Fruit fly (Drosophila melanogaster) whole organism, embryonic: ENCODE data around the gene Pink1.

Source experiments
- Atf3 ChIP-seq: fragments of 200-800 bp; sonication (Bioruptor generic); optimal IDR thresholded peaks from 3 replicates; lab custom pipeline; 2016; ENCODE audit warnings: missing biosample characterization, missing genetic modification characterization
- CG10267 ChIP-seq: fragments of 200-800 bp; sonication (Bioruptor generic); optimal IDR thresholded peaks from 2 replicates; lab custom pipeline; 2018; ENCODE audit warnings: missing biosample characterization, mild to moderate bottlenecking, missing genetic modification characterization, moderate library complexity
- CG12659 ChIP-seq: fragments of 200-800 bp; sonication (Bioruptor generic); optimal IDR thresholded peaks from 3 replicates; lab custom pipeline; 2017; ENCODE audit warnings: mild to moderate bottlenecking, missing biosample characterization, missing genetic modification reagents, missing genetic modification characterization
- CG15514 ChIP-seq: fragments of 200-800 bp; sonication (Bioruptor generic); optimal IDR thresholded peaks from 3 replicates; lab custom pipeline; 2017; ENCODE audit warnings: missing biosample characterization, missing genetic modification characterization, mild to moderate bottlenecking, moderate library complexity, missing genetic modification reagents
- CG16815 ChIP-seq: fragments of 200-800 bp; sonication (Bioruptor generic); optimal IDR thresholded peaks from 3 replicates; lab custom pipeline; 2017; ENCODE audit warnings: missing biosample characterization, mild to moderate bottlenecking, missing genetic modification characterization
- CG16863 ChIP-seq: fragments of 200-800 bp; sonication (Bioruptor generic); optimal IDR thresholded peaks from 3 replicates; lab custom pipeline; 2016; ENCODE audit warnings: missing biosample characterization, missing genetic modification characterization
- CG17186 ChIP-seq: fragments of 200-800 bp; sonication (Bioruptor generic); optimal IDR thresholded peaks from 3 replicates; lab custom pipeline; 2017; ENCODE audit warnings: missing biosample characterization, missing genetic modification reagents, missing genetic modification characterization
- CG18262 ChIP-seq: fragments of 200-800 bp; optimal IDR thresholded peaks from 3 replicates; lab custom pipeline; 2019; ENCODE audit warnings: missing biosample characterization, mild to moderate bottlenecking, missing genetic modification characterization, moderate library complexity
- CG2120 ChIP-seq: fragments of 200-800 bp; sonication (Bioruptor generic); optimal IDR thresholded peaks from 3 replicates; lab custom pipeline; 2016; ENCODE audit warnings: missing biosample characterization, missing genetic modification characterization
- CG2712 ChIP-seq: fragments of 200-800 bp; optimal IDR thresholded peaks from 3 replicates; lab custom pipeline; 2019; ENCODE audit warnings: missing biosample characterization, mild to moderate bottlenecking, missing genetic modification characterization, moderate library complexity
- CG31365 ChIP-seq: fragments of 200-800 bp; sonication (Bioruptor generic); optimal IDR thresholded peaks from 2 replicates; lab custom pipeline; 2018; ENCODE audit warnings: missing biosample characterization, mild to moderate bottlenecking, missing genetic modification characterization
- CG3281 ChIP-seq: fragments of 200-800 bp; sonication (Bioruptor generic); optimal IDR thresholded peaks from 3 replicates; lab custom pipeline; 2017; ENCODE audit warnings: missing biosample characterization, mild to moderate bottlenecking, missing genetic modification characterization
- CG34376 ChIP-seq: fragments of 200-800 bp; sonication (Bioruptor generic); optimal IDR thresholded peaks from 2 replicates; lab custom pipeline; 2018; ENCODE audit warnings: missing biosample characterization, mild to moderate bottlenecking, missing genetic modification characterization
- CG34422 ChIP-seq: fragments of 200-800 bp; sonication (Bioruptor generic); IDR thresholded peaks from 3 replicates; pipeline ENCODE4 v1.3.6; 2022; ENCODE audit warnings: missing biosample characterization, missing genetic modification characterization
- CG4328 ChIP-seq: fragments of 200-800 bp; sonication (Bioruptor generic); optimal IDR thresholded peaks from 3 replicates; lab custom pipeline; 2017; ENCODE audit warnings: missing biosample characterization, missing genetic modification reagents, missing genetic modification characterization
- CG6813 ChIP-seq: fragments of 200-800 bp; sonication (Bioruptor generic); optimal IDR thresholded peaks from 2 replicates; lab custom pipeline; 2017; ENCODE audit warnings: missing biosample characterization, missing genetic modification characterization, mild to moderate bottlenecking, moderate library complexity, missing genetic modification reagents
- CG7556 ChIP-seq: fragments of 200-800 bp; sonication (Bioruptor generic); optimal IDR thresholded peaks from 2 replicates; lab custom pipeline; 2017; ENCODE audit warnings: missing biosample characterization, mild to moderate bottlenecking, missing genetic modification characterization
- CG7839 ChIP-seq: fragments of 200-800 bp; sonication (Bioruptor generic); optimal IDR thresholded peaks from 3 replicates; lab custom pipeline; 2018; ENCODE audit warnings: missing biosample characterization, mild to moderate bottlenecking, missing genetic modification characterization, moderate library complexity
- CG9727 ChIP-seq: fragments of 200-800 bp; sonication (Bioruptor generic); optimal IDR thresholded peaks from 3 replicates; lab custom pipeline; 2017; ENCODE audit warnings: missing biosample characterization, mild to moderate bottlenecking, missing genetic modification characterization
- CG9817 ChIP-seq: fragments of 200-800 bp; sonication (Bioruptor generic); optimal IDR thresholded peaks from 2 replicates; lab custom pipeline; 2018; ENCODE audit warnings: missing biosample characterization, mild to moderate bottlenecking, missing genetic modification characterization, moderate library complexity
- CrebB ChIP-seq: fragments of 200-800 bp; sonication (Bioruptor generic); optimal IDR thresholded peaks from 3 replicates; lab custom pipeline; 2018; ENCODE audit warnings: missing biosample characterization, mild to moderate bottlenecking, missing genetic modification characterization
- Doc3 ChIP-seq: fragments of 200-800 bp; sonication (Bioruptor generic); IDR thresholded peaks from 3 replicates; pipeline ENCODE4 v1.3.6; 2022; ENCODE audit warnings: missing biosample characterization, missing genetic modification characterization; ENCODE audit not compliant: partially characterized antibody
- E2f1 ChIP-seq: fragments of 200-800 bp; sonication (Bioruptor generic); IDR thresholded peaks from 2 replicates; pipeline ENCODE4 v1.3.6; 2022; ENCODE audit warnings: missing biosample characterization, missing genetic modification characterization
- Ets65A ChIP-seq: fragments of 200-800 bp; sonication (Bioruptor generic); peaks from one replicate; lab custom pipeline; 2016; ENCODE audit warnings: missing biosample characterization, missing genetic modification characterization
- H2.0 ChIP-seq: fragments of 200-800 bp; sonication (Bioruptor generic); IDR thresholded peaks from 2 replicates; pipeline ENCODE4 v1.3.6; 2022; ENCODE audit warnings: missing biosample characterization, missing genetic modification characterization
- HLH54F ChIP-seq: fragments of 200-800 bp; sonication (Bioruptor generic); optimal IDR thresholded peaks from 3 replicates; lab custom pipeline; 2016; ENCODE audit warnings: missing biosample characterization, missing genetic modification characterization
- MBD-R2 ChIP-seq: fragments of 200-800 bp; sonication (Bioruptor generic); IDR thresholded peaks from 2 replicates; pipeline ENCODE4 v1.3.6; 2022; ENCODE audit warnings: missing biosample characterization, missing genetic modification characterization
- Meics ChIP-seq: fragments of 200-800 bp; sonication (Bioruptor generic); optimal IDR thresholded peaks from 2 replicates; lab custom pipeline; 2017; ENCODE audit warnings: missing biosample characterization, mild to moderate bottlenecking, missing genetic modification characterization
- Ptx1 ChIP-seq: fragments of 200-800 bp; sonication (Bioruptor generic); IDR thresholded peaks from 2 replicates; pipeline ENCODE4 v1.3.6; 2022; ENCODE audit warnings: missing biosample characterization, missing genetic modification characterization
- Sin3A ChIP-seq: fragments of >200 bp; optimal IDR thresholded peaks from 2 replicates; lab custom pipeline; 2018
- Trl ChIP-seq, 3 experiments: fragments of >200 bp in 2 of 3; fragments of 200-800 bp in 1 of 3; sonication (Bioruptor generic) in 1 of 3; optimal IDR thresholded peaks; 2 replicates in 1 of 3; 3 replicates in 2 of 3; lab custom pipeline; 2016 to 2017; ENCODE audit warnings: missing biosample characterization in 1 of 3, missing genetic modification characterization in 1 of 3
- Xrp1 ChIP-seq: fragments of 200-800 bp; sonication (Bioruptor generic); IDR thresholded peaks from 2 replicates; pipeline ENCODE4 v1.3.6; 2022; ENCODE audit warnings: missing biosample characterization, missing genetic modification characterization
- ac ChIP-seq: fragments of 200-800 bp; sonication (Bioruptor generic); optimal IDR thresholded peaks from 3 replicates; lab custom pipeline; 2017; ENCODE audit warnings: missing biosample characterization, mild to moderate bottlenecking, missing genetic modification characterization
- bowl ChIP-seq: fragments of 200-800 bp; sonication (Bioruptor generic); IDR thresholded peaks from 2 replicates; pipeline ENCODE4 v1.3.6; 2022; ENCODE audit warnings: missing biosample characterization, missing genetic modification characterization
- btn ChIP-seq: fragments of 200-800 bp; sonication (Bioruptor generic); optimal IDR thresholded peaks from 2 replicates; lab custom pipeline; 2016; ENCODE audit warnings: missing biosample characterization, missing genetic modification characterization
- dimm ChIP-seq: fragments of 200-800 bp; sonication (Bioruptor generic); IDR thresholded peaks from 2 replicates; pipeline ENCODE4 v1.3.6; 2022; ENCODE audit warnings: missing biosample characterization, missing genetic modification characterization
- fd64A ChIP-seq: fragments of 200-800 bp; sonication (Bioruptor generic); optimal IDR thresholded peaks from 3 replicates; lab custom pipeline; 2018; ENCODE audit warnings: missing biosample characterization, mild to moderate bottlenecking, missing genetic modification characterization
- gcm ChIP-seq: fragments of 200-800 bp; sonication (Bioruptor generic); optimal IDR thresholded peaks from 2 replicates; lab custom pipeline; 2019; ENCODE audit warnings: missing biosample characterization, mild to moderate bottlenecking, missing genetic modification characterization, moderate library complexity
- gsb-n ChIP-seq: fragments of 200-800 bp; sonication (Bioruptor generic); optimal IDR thresholded peaks from 3 replicates; lab custom pipeline; 2018; ENCODE audit warnings: missing biosample characterization, mild to moderate bottlenecking, missing genetic modification characterization
- ind ChIP-seq: fragments of 200-800 bp; sonication (Bioruptor generic); optimal IDR thresholded peaks from 3 replicates; lab custom pipeline; 2016; ENCODE audit warnings: missing biosample characterization, missing genetic modification characterization
- kni ChIP-seq: fragments of 200-800 bp; sonication (Bioruptor generic); optimal IDR thresholded peaks from 3 replicates; lab custom pipeline; 2017; ENCODE audit warnings: mild to moderate bottlenecking, missing biosample characterization, missing genetic modification reagents, missing genetic modification characterization
- lab ChIP-seq: fragments of 200-800 bp; sonication (Bioruptor generic); optimal IDR thresholded peaks from 3 replicates; lab custom pipeline; 2017; ENCODE audit warnings: missing biosample characterization, missing genetic modification characterization, mild to moderate bottlenecking, moderate library complexity, missing genetic modification reagents
- luna ChIP-seq: fragments of 200-800 bp; sonication (Bioruptor generic); optimal IDR thresholded peaks from 2 replicates; lab custom pipeline; 2016; ENCODE audit warnings: missing biosample characterization, missing genetic modification characterization
- mirr ChIP-seq: fragments of 200-800 bp; sonication (Bioruptor generic); optimal IDR thresholded peaks from 3 replicates; lab custom pipeline; 2018; ENCODE audit warnings: missing biosample characterization, mild to moderate bottlenecking, missing genetic modification characterization
- nau ChIP-seq: fragments of 200-800 bp; sonication (Bioruptor generic); optimal IDR thresholded peaks from 3 replicates; lab custom pipeline; 2017; ENCODE audit warnings: missing biosample characterization, mild to moderate bottlenecking, missing genetic modification characterization, missing genetic modification reagents
- pb ChIP-seq: fragments of 200-800 bp; sonication (Bioruptor generic); optimal IDR thresholded peaks from 3 replicates; lab custom pipeline; 2016; ENCODE audit warnings: missing biosample characterization, missing genetic modification characterization
- pho ChIP-seq: fragments of 200-800 bp; sonication (Bioruptor generic); optimal IDR thresholded peaks from 2 replicates; lab custom pipeline; 2016; ENCODE audit warnings: missing biosample characterization, missing genetic modification characterization
- salm ChIP-seq: fragments of 200-800 bp; sonication (Bioruptor generic); optimal IDR thresholded peaks from 2 replicates; lab custom pipeline; 2018; ENCODE audit warnings: missing biosample characterization, mild to moderate bottlenecking, missing genetic modification characterization
- schlank ChIP-seq: fragments of 200-800 bp; sonication (Bioruptor generic); optimal IDR thresholded peaks from 2 replicates; lab custom pipeline; 2018; ENCODE audit warnings: missing biosample characterization, mild to moderate bottlenecking, missing genetic modification characterization
- ssp ChIP-seq: fragments of 200-800 bp; sonication (Bioruptor generic); IDR thresholded peaks from 2 replicates; pipeline ENCODE4 v1.3.6; 2022; ENCODE audit warnings: missing biosample characterization, missing genetic modification characterization

The Pink1 gene

dm6 chrX:6642593-6643257, 40.9 kb upstream of the Pink1 start (continued):
- no peak for TF ChIP-seq schlank (tag; lab: Kevin White, UChicago)
- TF ChIP-seq pb = no peak
- no peak for TF ChIP-seq CG12659 (GFP tag; lab: Kevin White, UChicago)
- no peak for TF ChIP-seq Atf3 (GFP tag; lab: Kevin White, UChicago)
- peak; percentile 1 for TF ChIP-seq btn (GFP tag; lab: Kevin White, UChicago)
- no peak for TF ChIP-seq Meics (GFP tag; lab: Kevin White, UChicago)
- TF ChIP-seq Trl (optimal IDR thresholded peaks at IDR 0.05; lab: Kevin White, UChicago) = no peak
- TF ChIP-seq Trl (GFP tag; optimal IDR thresholded peaks at IDR 0.05; lab: Kevin White, UChicago) = no peak
- TF ChIP-seq lab (GFP tag; lab: Kevin White, UChicago) = no peak
- TF ChIP-seq CG2712 (tag; lab: Kevin White, UChicago) = peak; percentile 61
- peak; percentile 4 for TF ChIP-seq CG9727
- peak; percentile 35 for TF ChIP-seq CG7839 (tag; lab: Kevin White, UChicago)
- TF ChIP-seq ssp = no peak
- TF ChIP-seq dimm (GFP tag; lab: Robert Waterston, UW) = no peak
- no peak for TF ChIP-seq CG16863
- TF ChIP-seq pho (GFP tag; lab: Kevin White, UChicago) = no peak
- no peak for TF ChIP-seq Sin3A (lab: Kevin White, UChicago)
- TF ChIP-seq CrebB (tag; lab: Kevin White, UChicago) = no peak
- no peak for TF ChIP-seq ind (GFP tag; lab: Kevin White, UChicago)
- TF ChIP-seq CG31365 (tag; lab: Kevin White, UChicago) = no peak
- TF ChIP-seq CG15514 = no peak
- TF ChIP-seq CG4328 (GFP tag; lab: Kevin White, UChicago) = no peak
- TF ChIP-seq Ets65A (GFP tag; lab: Kevin White, UChicago) = no peak
- TF ChIP-seq Doc3 (GFP tag; lab: Robert Waterston, UW) = no peak
- TF ChIP-seq CG10267 (tag; lab: Kevin White, UChicago) = peak; percentile 40
- peak; percentile 26 for TF ChIP-seq gsb-n (tag; lab: Kevin White, UChicago)
- TF ChIP-seq Ptx1 = 0 out of 2 replicates have a peak, but pooled peaks have one; percentile 7
- TF ChIP-seq CG18262 (tag; lab: Kevin White, UChicago) = peak; percentile 59
- peak; percentile 68 for TF ChIP-seq Xrp1
- TF ChIP-seq salm (tag; lab: Kevin White, UChicago) = peak; percentile 3
- TF ChIP-seq CG16815 (GFP tag; lab: Kevin White, UChicago) = no peak
- peak; percentile 8 for TF ChIP-seq CG7556
- TF ChIP-seq nau (GFP tag; lab: Kevin White, UChicago) = peak; percentile 21
- no peak for TF ChIP-seq bowl (GFP tag; lab: Robert Waterston, UW)
- no peak for TF ChIP-seq H2.0 (GFP tag; lab: Robert Waterston, UW)
- TF ChIP-seq E2f1 (GFP tag; lab: Robert Waterston, UW) = no peak
- TF ChIP-seq CG34422 (GFP tag; lab: Robert Waterston, UW) = no peak
- TF ChIP-seq CG34376 (GFP tag; lab: Kevin White, UChicago) = no peak
- TF ChIP-seq fd64A (GFP tag; lab: Kevin White, UChicago) = no peak
- no peak for TF ChIP-seq HLH54F (GFP tag; lab: Kevin White, UChicago)
- TF ChIP-seq CG3281 (GFP tag; lab: Kevin White, UChicago) = no peak
- TF ChIP-seq CG6813 = no peak
- TF ChIP-seq kni = no peak
- no peak for TF ChIP-seq CG2120 (GFP tag; lab: Kevin White, UChicago)
- no peak for TF ChIP-seq mirr
- no peak for TF ChIP-seq CG17186 (GFP tag; lab: Kevin White, UChicago)
- TF ChIP-seq luna = no peak
- no peak for TF ChIP-seq CG9817 (tag; lab: Kevin White, UChicago)
- no peak for TF ChIP-seq MBD-R2 (GFP tag; lab: Robert Waterston, UW)
- no peak for TF ChIP-seq ac
- TF ChIP-seq gcm (GFP tag; lab: Kevin White, UChicago) = no peak
